Fruit fly (Drosophila melanogaster) whole organism, wandering third instar larva: ENCODE results near the gene SMC3.

Experiments
- CG32264 ChIP-seq: fragments of 200-800 bp; sonication (Bioruptor generic); optimal IDR thresholded peaks from 2 replicates; lab custom pipeline; 2016; ENCODE audit warnings: missing biosample characterization, missing genetic modification characterization
- Myc ChIP-seq: fragments of >200 bp; optimal IDR thresholded peaks from 2 replicates; lab custom pipeline; 2017
- dsf ChIP-seq: sonication (Bioruptor generic); optimal IDR thresholded peaks from 2 replicates; lab custom pipeline; 2016; ENCODE audit warnings: missing biosample characterization, missing genetic modification characterization, borderline replicate concordance

DNA sequence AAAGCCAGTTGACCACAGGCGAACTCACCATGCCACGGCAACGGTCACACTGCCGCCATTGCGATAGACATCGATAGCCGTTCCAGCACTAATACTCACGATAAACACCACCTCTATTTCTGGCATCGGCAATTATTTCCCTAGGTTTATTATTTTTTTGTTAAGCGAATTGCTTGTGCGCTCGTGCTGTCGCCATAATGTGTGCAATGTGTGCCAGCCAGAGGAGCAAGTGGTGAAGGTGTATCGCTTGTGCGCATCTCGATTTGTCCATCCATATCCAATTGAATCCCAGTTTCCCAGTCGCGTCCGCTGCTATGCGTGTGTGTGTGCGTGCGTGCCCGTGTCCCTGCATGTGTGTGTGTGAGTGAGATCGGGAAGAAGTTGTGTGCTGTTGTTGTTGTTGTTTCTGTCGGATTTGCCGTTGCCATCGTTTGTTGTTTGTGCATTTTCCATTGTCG is 17.4 kb upstream of the SMC3 start, which contains the start of gene mbt:
- TF ChIP-seq Myc = peak; percentile 80
- no peak for TF ChIP-seq dsf (GFP tag; lab: Kevin White, UChicago)
- TF ChIP-seq CG32264 = no peak
